Worm (Caenorhabditis elegans) whole organism, young adult: ENCODE measurements around the gene ZK353.2.

Experiments used
- B0019.2 ChIP-seq: fragments of 200-800 bp; sonication (Bioruptor generic); conservative IDR thresholded peaks from 2 replicates; pipeline ENCODE4 v1.3.6; 2022; ENCODE audit warnings: missing genetic modification reagents, missing genetic modification characterization, missing compliant biosample characterization
- B0336.3 ChIP-seq: fragments of 200-800 bp; sonication (Bioruptor generic); IDR thresholded peaks from 2 replicates; pipeline ENCODE4 v1.3.6; 2022; ENCODE audit warnings: missing genetic modification characterization, missing compliant biosample characterization
- C06A6.2 ChIP-seq: fragments of 200-800 bp; sonication (Bioruptor generic); conservative IDR thresholded peaks from 2 replicates; pipeline ENCODE4 v1.3.6; 2022; ENCODE audit warnings: missing genetic modification characterization, missing compliant biosample characterization
- D2030.7 ChIP-seq: fragments of 200-800 bp; sonication (Bioruptor generic); IDR thresholded peaks from 2 replicates; pipeline ENCODE4 v1.3.6; 2022; ENCODE audit warnings: missing genetic modification reagents, missing genetic modification characterization, missing compliant biosample characterization
- F33H1.4 ChIP-seq: fragments of 200-800 bp; sonication (Bioruptor generic); IDR thresholded peaks from 2 replicates; pipeline ENCODE4 v1.3.6; 2022; ENCODE audit warnings: missing genetic modification reagents, missing genetic modification characterization, missing compliant biosample characterization
- F37B4.10 ChIP-seq: fragments of 200-800 bp; sonication (Bioruptor generic); IDR thresholded peaks from 2 replicates; pipeline ENCODE4 v1.3.6; 2022; ENCODE audit warnings: missing genetic modification characterization, missing compliant biosample characterization
- F55B11.4 ChIP-seq: sonication (generic microtip); optimal IDR thresholded peaks from 2 replicates; lab custom pipeline; 2016; ENCODE audit warnings: missing compliant biosample characterization, missing genetic modification characterization, borderline replicate concordance; ENCODE audit not compliant: insufficient read depth
- T26A5.8 ChIP-seq: sonication (generic microtip); optimal IDR thresholded peaks from 2 replicates; lab custom pipeline; 2016; ENCODE audit warnings: missing genetic modification characterization, missing compliant biosample characterization
- Y79H2A.3 ChIP-seq: fragments of 200-800 bp; sonication (Bioruptor generic); conservative IDR thresholded peaks from 2 replicates; pipeline ENCODE4 v1.3.6; 2022; ENCODE audit warnings: missing genetic modification reagents, missing genetic modification characterization, missing compliant biosample characterization
- Y95B8A.8 ChIP-seq: fragments of 200-800 bp; sonication (Bioruptor generic); IDR thresholded peaks from 2 replicates; pipeline ENCODE4 v1.3.6; 2022; ENCODE audit warnings: missing genetic modification reagents, missing genetic modification characterization, missing compliant biosample characterization
- akir-1 ChIP-seq: fragments of 200-800 bp; sonication (Bioruptor generic); optimal IDR thresholded peaks from 2 replicates; lab custom pipeline; 2018; ENCODE audit warnings: mild to moderate bottlenecking, missing genetic modification characterization, moderate library complexity, missing compliant biosample characterization
- ama-1 ChIP-seq, 3 experiments: fragments of 150-350 bp in 1 of 3; sonication (generic microtip) in 2 of 3; optimal IDR thresholded peaks; 2 replicates each; lab custom pipeline; 2014 to 2018; ENCODE audit warnings: missing biosample characterization in 2 of 3, missing genetic modification characterization in 2 of 3, missing genetic modification reagents in 2 of 3
- athp-1 ChIP-seq: sonication (generic microtip); optimal IDR thresholded peaks from 2 replicates; lab custom pipeline; 2017; ENCODE audit warnings: mild to moderate bottlenecking, missing genetic modification characterization, missing compliant biosample characterization
- attf-3 ChIP-seq: fragments of 200-800 bp; sonication (Bioruptor generic); conservative IDR thresholded peaks from 2 replicates; pipeline ENCODE4 v1.3.6; 2022; ENCODE audit warnings: missing genetic modification reagents, missing genetic modification characterization, missing compliant biosample characterization
- attf-5 ChIP-seq: fragments of 200-800 bp; sonication (Bioruptor generic); optimal IDR thresholded peaks from 2 replicates; lab custom pipeline; 2018; ENCODE audit warnings: mild to moderate bottlenecking, missing genetic modification characterization, missing compliant biosample characterization
- bed-2 ChIP-seq: fragments of 200-800 bp; sonication (Bioruptor generic); IDR thresholded peaks from 2 replicates; pipeline ENCODE4 v1.3.6; 2022; ENCODE audit warnings: missing genetic modification reagents, missing genetic modification characterization, missing compliant biosample characterization
- dox-1 ChIP-seq: fragments of 200-800 bp; sonication (Bioruptor generic); IDR thresholded peaks from 2 replicates; pipeline ENCODE4 v1.3.6; 2022; ENCODE audit warnings: missing genetic modification reagents, missing genetic modification characterization, missing compliant biosample characterization
- efl-1 ChIP-seq: fragments of 150-350 bp; optimal IDR thresholded peaks from 2 replicates; lab custom pipeline; 2014; ENCODE audit warnings: missing biosample characterization, missing genetic modification reagents, missing genetic modification characterization
- egl-18 ChIP-seq: fragments of 200-800 bp; sonication (Bioruptor generic); IDR thresholded peaks from 2 replicates; pipeline ENCODE4 v1.3.6; 2022; ENCODE audit warnings: missing genetic modification reagents, missing genetic modification characterization, missing compliant biosample characterization
- egrh-3 ChIP-seq: fragments of 200-800 bp; sonication (Bioruptor generic); IDR thresholded peaks from 2 replicates; pipeline ENCODE4 v1.3.6; 2022; ENCODE audit warnings: missing genetic modification reagents, missing genetic modification characterization, missing compliant biosample characterization
- gei-17 ChIP-seq: fragments of 200-800 bp; sonication (Bioruptor generic); optimal IDR thresholded peaks from 2 replicates; lab custom pipeline; 2018; ENCODE audit warnings: mild to moderate bottlenecking, missing genetic modification characterization, missing compliant biosample characterization
- hmg-20 ChIP-seq: fragments of 200-800 bp; sonication (Bioruptor generic); IDR thresholded peaks from 2 replicates; pipeline ENCODE4 v1.3.6; 2022; ENCODE audit warnings: missing genetic modification reagents, missing genetic modification characterization, missing compliant biosample characterization
- hrde-1 ChIP-seq: sonication (generic microtip); optimal IDR thresholded peaks from 2 replicates; lab custom pipeline; 2016; ENCODE audit warnings: missing genetic modification characterization, mild to moderate bottlenecking, missing compliant biosample characterization, moderate library complexity, missing genotype, missing genetic modification reagents, borderline replicate concordance
- lin-54 ChIP-seq: fragments of 200-800 bp; sonication (Bioruptor generic); optimal IDR thresholded peaks from 2 replicates; lab custom pipeline; 2018; ENCODE audit warnings: mild to moderate bottlenecking, missing genetic modification characterization, missing compliant biosample characterization
- lsy-27 ChIP-seq: sonication (generic microtip); optimal IDR thresholded peaks from 2 replicates; lab custom pipeline; 2017; ENCODE audit warnings: missing genetic modification characterization, mild to moderate bottlenecking, missing compliant biosample characterization, antibody characterized with exemption, missing genotype, borderline replicate concordance; ENCODE audit not compliant: insufficient read depth
- madf-10 ChIP-seq: sonication (generic microtip); optimal IDR thresholded peaks from 2 replicates; lab custom pipeline; 2016; ENCODE audit warnings: mild to moderate bottlenecking, missing genetic modification characterization, missing compliant biosample characterization
- madf-3 ChIP-seq: fragments of 200-800 bp; sonication (Bioruptor generic); IDR thresholded peaks from 2 replicates; pipeline ENCODE4 v1.3.6; 2022; ENCODE audit warnings: missing genetic modification reagents, missing genetic modification characterization, missing compliant biosample characterization
- mcd-1 ChIP-seq: fragments of 200-800 bp; sonication (Bioruptor generic); IDR thresholded peaks from 2 replicates; pipeline ENCODE4 v1.3.6; 2022; ENCODE audit warnings: missing genetic modification reagents, missing genetic modification characterization, missing compliant biosample characterization
- mel-28 ChIP-seq: sonication (generic microtip); optimal IDR thresholded peaks from 2 replicates; lab custom pipeline; 2016; ENCODE audit warnings: borderline replicate concordance, mild to moderate bottlenecking, missing genetic modification characterization, missing compliant biosample characterization
- mes-4 ChIP-seq: sonication (generic microtip); optimal IDR thresholded peaks from 2 replicates; lab custom pipeline; 2016; ENCODE audit warnings: missing genotype, missing genetic modification characterization, missing compliant biosample characterization
- nhr-120 ChIP-seq: fragments of 200-800 bp; sonication (Bioruptor generic); IDR thresholded peaks from 2 replicates; pipeline ENCODE4 v1.3.6; 2022; ENCODE audit warnings: missing genetic modification characterization, missing compliant biosample characterization
- rcor-1 ChIP-seq: fragments of 200-800 bp; sonication (Bioruptor generic); IDR thresholded peaks from 2 replicates; pipeline ENCODE4 v1.3.6; 2022; ENCODE audit warnings: missing genetic modification reagents, missing genetic modification characterization, missing compliant biosample characterization
- repo-1 ChIP-seq: sonication (generic microtip); optimal IDR thresholded peaks from 2 replicates; lab custom pipeline; 2017; ENCODE audit warnings: mild to moderate bottlenecking, missing genetic modification characterization, missing compliant biosample characterization
- sdz-38 ChIP-seq: sonication (generic microtip); optimal IDR thresholded peaks from 2 replicates; lab custom pipeline; 2016; ENCODE audit warnings: missing genotype, missing genetic modification characterization, missing compliant biosample characterization
- sea-2 ChIP-seq: fragments of 200-800 bp; sonication (Bioruptor generic); IDR thresholded peaks from 2 replicates; pipeline ENCODE4 v1.3.6; 2022; ENCODE audit warnings: missing genetic modification characterization, missing compliant biosample characterization
- snpc-1.3 ChIP-seq: sonication (generic microtip); optimal IDR thresholded peaks from 2 replicates; lab custom pipeline; 2017; ENCODE audit warnings: missing genetic modification characterization, mild to moderate bottlenecking, missing compliant biosample characterization, antibody characterized with exemption, moderate library complexity, missing genotype, missing genetic modification reagents; ENCODE audit not compliant: insufficient read depth
- tbp1 ChIP-seq: fragments of 200-800 bp; sonication (Bioruptor generic); optimal IDR thresholded peaks from 2 replicates; lab custom pipeline; 2018; ENCODE audit warnings: mild to moderate bottlenecking, missing genetic modification characterization, missing compliant biosample characterization
- tlf-1 ChIP-seq: fragments of 200-800 bp; sonication (Bioruptor generic); optimal IDR thresholded peaks from 2 replicates; lab custom pipeline; 2018; ENCODE audit warnings: mild to moderate bottlenecking, missing genetic modification characterization, missing compliant biosample characterization
- ztf-25 ChIP-seq: fragments of 200-800 bp; sonication (Bioruptor generic); IDR thresholded peaks from 2 replicates; pipeline ENCODE4 v1.3.6; 2022; ENCODE audit warnings: missing genetic modification reagents, missing genetic modification characterization, missing compliant biosample characterization
- ztf-3 ChIP-seq: fragments of 200-800 bp; sonication (Bioruptor generic); optimal IDR thresholded peaks from 2 replicates; lab custom pipeline; 2018; ENCODE audit warnings: mild to moderate bottlenecking, missing genetic modification characterization, missing compliant biosample characterization

The ZK353.2 gene

DNA sequence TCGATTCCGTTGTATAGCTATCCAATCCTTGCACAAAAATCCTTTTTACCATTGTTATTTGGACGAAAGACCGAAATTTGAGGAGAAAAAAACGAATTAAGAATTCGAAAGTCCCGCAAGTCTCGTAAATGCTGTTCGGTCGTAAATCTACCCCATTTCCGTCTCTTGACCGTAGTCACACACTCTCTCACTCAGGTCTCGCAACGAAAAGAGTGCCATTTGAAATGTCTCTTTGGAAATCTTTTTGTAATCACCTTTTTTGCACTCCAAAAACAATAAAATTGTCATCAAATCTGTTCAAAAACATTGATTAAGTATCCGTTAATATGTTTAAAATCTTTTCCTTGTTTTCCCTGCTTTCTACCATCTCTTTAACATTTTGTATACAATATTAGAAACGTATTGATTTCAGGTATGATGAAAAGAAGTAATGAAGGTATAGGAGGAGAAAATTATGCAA lies 40.3 kb upstream of the ZK353.2 start, which contains the start of the genes R05D3.8 and rfp-1 (continued):
- TF ChIP-seq egrh-3 (GFP tag; lab: Robert Waterston, UW) (no peak), C06A6.2 (GFP tag; lab: Robert Waterston, UW) (no peak), mel-28 (no peak), hmg-20 (no peak), Y95B8A.8 (GFP tag; lab: Robert Waterston, UW) (no peak), ztf-3 (GFP tag; lab: Kevin White, UChicago) (no peak), akir-1 (no peak), bed-2 (GFP tag; lab: Robert Waterston, UW) (no peak), mcd-1 (GFP tag; lab: Robert Waterston, UW) (peak; percentile 50; the same call in 1 of the 2 replicates), F33H1.4 (GFP tag; lab: Robert Waterston, UW) (peak; percentile 95), attf-5 (GFP tag; lab: Kevin White, UChicago) (peak; percentile 71), repo-1 (no peak), athp-1 (tag; lab: Kevin White, UChicago) (no peak), B0336.3 (GFP tag; lab: Robert Waterston, UW) (0 out of 2 replicates have a peak, but pooled peaks have one; percentile 32), B0019.2 (GFP tag; lab: Robert Waterston, UW) (0 out of 2 replicates have a peak, but pooled peaks have one; percentile 8), ama-1 (optimal IDR thresholded peaks at IDR 0.05; lab: Kevin White, UChicago) (no peak), ama-1 (GFP tag; optimal IDR thresholded peaks at IDR 0.05; lab: Kevin White, UChicago) (peak in 1 of 2 experiments; percentile 14), tlf-1 (GFP tag; lab: Kevin White, UChicago) (peak; percentile 12), lsy-27 (tag; lab: Kevin White, UChicago) (no peak), tbp1 (GFP tag; lab: Kevin White, UChicago) (peak; percentile 52), F55B11.4 (tag; lab: Kevin White, UChicago) (no peak), efl-1 (peak; percentile 64), T26A5.8 (tag; lab: Kevin White, UChicago) (no peak), attf-3 (GFP tag; lab: Robert Waterston, UW) (peak; percentile 68), hrde-1 (tag; lab: Kevin White, UChicago) (no peak), lin-54 (peak; percentile 81), Y79H2A.3 (GFP tag; lab: Robert Waterston, UW) (0 out of 2 replicates have a peak, but pooled peaks have one; percentile 50), dox-1 (peak; percentile 79), snpc-1.3 (peak; percentile 58), mes-4 (tag; lab: Kevin White, UChicago) (no peak), madf-10 (tag; lab: Kevin White, UChicago) (no peak), sdz-38 (no peak), F37B4.10 (GFP tag; lab: Robert Waterston, UW) (0 out of 2 replicates have a peak, but pooled peaks have one; percentile 61), nhr-120 (GFP tag; lab: Robert Waterston, UW) (no peak), D2030.7 (GFP tag; lab: Robert Waterston, UW) (peak; percentile 61; the same call in 1 of the 2 replicates), rcor-1 (GFP tag; lab: Robert Waterston, UW) (peak; percentile 55), gei-17 (GFP tag; lab: Kevin White, UChicago) (no peak), sea-2 (GFP tag; lab: Robert Waterston, UW) (no peak), madf-3 (GFP tag; lab: Robert Waterston, UW) (0 out of 2 replicates have a peak, but pooled peaks have one; percentile 16), ztf-25 (no peak), egl-18 (GFP tag; lab: Robert Waterston, UW) (no peak)
